Worm (Caenorhabditis elegans) whole organism, late embryonic: ENCODE measurements around the gene coh-1.

Source experiments
- C08G9.2 ChIP-seq: sonication (generic microtip); optimal IDR thresholded peaks from 2 replicates; lab custom pipeline; 2016; ENCODE audit warnings: mild to moderate bottlenecking, missing genetic modification characterization, moderate library complexity, missing compliant biosample characterization
- Y22D7AL.16 ChIP-seq: sonication (generic microtip); optimal IDR thresholded peaks from 2 replicates; lab custom pipeline; 2016; ENCODE audit warnings: missing genetic modification characterization, missing compliant biosample characterization
- ahr-1 ChIP-seq: sonication (generic microtip); optimal IDR thresholded peaks from 2 replicates; lab custom pipeline; 2016; ENCODE audit warnings: missing genetic modification characterization, missing compliant biosample characterization
- ceh-18 ChIP-seq: sonication (generic microtip); optimal IDR thresholded peaks from 2 replicates; lab custom pipeline; 2016; ENCODE audit warnings: missing genetic modification characterization, missing compliant biosample characterization
- ceh-19 ChIP-seq: fragments of 200-800 bp; sonication (Bioruptor generic); optimal IDR thresholded peaks from 2 replicates; lab custom pipeline; 2018; ENCODE audit warnings: mild to moderate bottlenecking, missing genetic modification characterization, missing compliant biosample characterization
- ceh-2 ChIP-seq: sonication (generic microtip); optimal IDR thresholded peaks from 2 replicates; lab custom pipeline; 2016; ENCODE audit warnings: missing genotype, missing genetic modification characterization, missing compliant biosample characterization
- ceh-22 ChIP-seq: sonication (generic microtip); optimal IDR thresholded peaks from 2 replicates; lab custom pipeline; 2017; ENCODE audit warnings: missing biosample characterization, missing genetic modification characterization
- ceh-24 ChIP-seq: sonication (generic microtip); optimal IDR thresholded peaks from 2 replicates; lab custom pipeline; 2016; ENCODE audit warnings: mild to moderate bottlenecking, missing genetic modification characterization, missing compliant biosample characterization
- ceh-30 ChIP-seq: fragments of 150-350 bp; optimal IDR thresholded peaks from 2 replicates; lab custom pipeline; 2014; ENCODE audit warnings: missing biosample characterization, missing genetic modification characterization
- ceh-34 ChIP-seq: sonication (generic microtip); optimal IDR thresholded peaks from 2 replicates; lab custom pipeline; 2016; ENCODE audit warnings: mild to moderate bottlenecking, missing genetic modification characterization, missing compliant biosample characterization
- ceh-45 ChIP-seq: fragments of 200-800 bp; sonication (Bioruptor generic); IDR thresholded peaks from 2 replicates; pipeline ENCODE4 v1.3.6; 2022; ENCODE audit warnings: missing genetic modification reagents, missing genetic modification characterization, missing compliant biosample characterization
- ceh-48 ChIP-seq: sonication (generic microtip); optimal IDR thresholded peaks from 2 replicates; lab custom pipeline; 2016; ENCODE audit warnings: missing genetic modification characterization, inconsistent platforms, missing compliant biosample characterization
- ceh-9 ChIP-seq: sonication (generic microtip); optimal IDR thresholded peaks from 2 replicates; lab custom pipeline; 2016; ENCODE audit warnings: mild to moderate bottlenecking, missing genetic modification characterization, inconsistent platforms, missing compliant biosample characterization
- che-1 ChIP-seq: sonication (generic microtip); optimal IDR thresholded peaks from 2 replicates; lab custom pipeline; 2016; ENCODE audit warnings: mild to moderate bottlenecking, missing genetic modification characterization, missing compliant biosample characterization
- dmd-4 ChIP-seq: sonication (generic microtip); optimal IDR thresholded peaks from 2 replicates; lab custom pipeline; 2016; ENCODE audit warnings: borderline replicate concordance, missing genetic modification characterization, missing compliant biosample characterization
- dve-1 ChIP-seq: sonication (generic microtip); optimal IDR thresholded peaks from 2 replicates; lab custom pipeline; 2017; ENCODE audit warnings: antibody characterized with exemption, mild to moderate bottlenecking, missing genetic modification characterization, missing compliant biosample characterization
- elt-2 ChIP-seq: sonication (generic microtip); optimal IDR thresholded peaks from 2 replicates; lab custom pipeline; 2016; ENCODE audit warnings: missing genetic modification reagents, missing genetic modification characterization, missing compliant biosample characterization
- elt-4 ChIP-seq: sonication (generic microtip); optimal IDR thresholded peaks from 2 replicates; lab custom pipeline; 2016; ENCODE audit warnings: missing genetic modification characterization, missing compliant biosample characterization
- ets-4 ChIP-seq: sonication (generic microtip); optimal IDR thresholded peaks from 2 replicates; lab custom pipeline; 2016; ENCODE audit warnings: missing genetic modification characterization, missing compliant biosample characterization
- eyg-1 ChIP-seq: sonication (generic microtip); optimal IDR thresholded peaks from 2 replicates; lab custom pipeline; 2016; ENCODE audit warnings: missing genotype, missing genetic modification characterization, missing compliant biosample characterization
- gmeb-2 ChIP-seq: sonication (generic microtip); optimal IDR thresholded peaks from 2 replicates; lab custom pipeline; 2016; ENCODE audit warnings: missing genetic modification characterization, inconsistent platforms, missing compliant biosample characterization
- hlh-13 ChIP-seq: fragments of 200-800 bp; sonication (Bioruptor generic); optimal IDR thresholded peaks from 2 replicates; lab custom pipeline; 2018; ENCODE audit warnings: mild to moderate bottlenecking, missing genetic modification characterization, missing compliant biosample characterization
- hlh-15 ChIP-seq: sonication (generic microtip); optimal IDR thresholded peaks from 2 replicates; lab custom pipeline; 2016; ENCODE audit warnings: missing genetic modification characterization, missing compliant biosample characterization
- hlh-8 ChIP-seq: sonication (generic microtip); optimal IDR thresholded peaks from 2 replicates; lab custom pipeline; 2016; ENCODE audit warnings: missing genotype, missing genetic modification characterization, missing compliant biosample characterization
- madf-2 ChIP-seq: sonication (generic microtip); optimal IDR thresholded peaks from 2 replicates; lab custom pipeline; 2017; ENCODE audit warnings: missing genetic modification characterization, missing compliant biosample characterization
- mec-3 ChIP-seq: sonication (generic microtip); optimal IDR thresholded peaks from 2 replicates; lab custom pipeline; 2016; ENCODE audit warnings: borderline replicate concordance, missing genetic modification characterization, missing compliant biosample characterization
- nhr-11 ChIP-seq: fragments of 150-350 bp; optimal IDR thresholded peaks from 2 replicates; lab custom pipeline; 2014; ENCODE audit warnings: missing biosample characterization, missing genetic modification characterization
- nhr-232 ChIP-seq: sonication (generic microtip); optimal IDR thresholded peaks from 2 replicates; lab custom pipeline; 2016; ENCODE audit warnings: missing genetic modification characterization, missing compliant biosample characterization
- npax-4 ChIP-seq: sonication (generic microtip); optimal IDR thresholded peaks from 2 replicates; lab custom pipeline; 2016; ENCODE audit warnings: missing genetic modification characterization, missing compliant biosample characterization
- pax-1 ChIP-seq: fragments of 150-350 bp; optimal IDR thresholded peaks from 2 replicates; lab custom pipeline; 2014; ENCODE audit warnings: missing biosample characterization, missing genetic modification characterization
- pqm-1 ChIP-seq: sonication (generic microtip); optimal IDR thresholded peaks from 2 replicates; lab custom pipeline; 2016; ENCODE audit warnings: missing genetic modification characterization, missing compliant biosample characterization
- ref-2 ChIP-seq: sonication (generic microtip); optimal IDR thresholded peaks from 2 replicates; lab custom pipeline; 2016; ENCODE audit warnings: missing genetic modification characterization, missing compliant biosample characterization
- sdc-2 ChIP-seq: sonication (generic microtip); optimal IDR thresholded peaks from 2 replicates; lab custom pipeline; 2016; ENCODE audit warnings: missing genotype, missing genetic modification characterization, missing compliant biosample characterization
- sox-2 ChIP-seq: fragments of 200-800 bp; sonication (Bioruptor generic); IDR thresholded peaks from 2 replicates; pipeline ENCODE4 v1.3.6; 2022; ENCODE audit warnings: missing genetic modification reagents, missing genetic modification characterization, missing compliant biosample characterization
- sox-4 ChIP-seq: sonication (generic microtip); optimal IDR thresholded peaks from 2 replicates; lab custom pipeline; 2017; ENCODE audit warnings: mild to moderate bottlenecking, missing genetic modification characterization, inconsistent platforms, missing compliant biosample characterization
- tbx-2 ChIP-seq: sonication (generic microtip); optimal IDR thresholded peaks from 2 replicates; lab custom pipeline; 2016; ENCODE audit warnings: missing genetic modification characterization, missing compliant biosample characterization
- tbx-7 ChIP-seq: sonication (generic microtip); optimal IDR thresholded peaks from 2 replicates; lab custom pipeline; 2016; ENCODE audit warnings: missing genotype, missing genetic modification characterization, missing compliant biosample characterization
- unc-55 ChIP-seq: sonication (generic microtip); optimal IDR thresholded peaks from 2 replicates; lab custom pipeline; 2017; ENCODE audit warnings: missing biosample characterization, missing genetic modification reagents, missing genetic modification characterization
- unc-86 ChIP-seq: sonication (generic microtip); optimal IDR thresholded peaks from 2 replicates; lab custom pipeline; 2016; ENCODE audit warnings: missing genetic modification characterization, missing compliant biosample characterization

The coh-1 gene

ce11 chrX:7522595-7522994 is 47.8 kb upstream of the coh-1 start:
- TF ChIP-seq tbx-2 (tag; lab: Kevin White, UChicago), result peak; percentile 4
- TF ChIP-seq elt-4, result no peak
- no peak for TF ChIP-seq dve-1 (tag; lab: Kevin White, UChicago)
- TF ChIP-seq unc-55 (GFP tag; lab: Kevin White, UChicago), result peak; percentile 9

- TF ChIP-seq ceh-48 (tag; lab: Kevin White, UChicago) (no peak), ceh-2 (tag; lab: Kevin White, UChicago) (no peak), ceh-30 (tag; lab: Kevin White, UChicago) (no peak), che-1 (no peak), hlh-8 (tag; lab: Kevin White, UChicago) (no peak), gmeb-2 (tag; lab: Kevin White, UChicago) (no peak), ceh-9 (tag; lab: Kevin White, UChicago) (no peak), ahr-1 (tag; lab: Kevin White, UChicago) (no peak)
These were observed 44.8 kb upstream of the coh-1 start, which contains the start of gene chts-1 for ce11 chrX:7519569-7519968. Gene chts-1 (minus strand): TSS chrX:7519669.

DNA sequence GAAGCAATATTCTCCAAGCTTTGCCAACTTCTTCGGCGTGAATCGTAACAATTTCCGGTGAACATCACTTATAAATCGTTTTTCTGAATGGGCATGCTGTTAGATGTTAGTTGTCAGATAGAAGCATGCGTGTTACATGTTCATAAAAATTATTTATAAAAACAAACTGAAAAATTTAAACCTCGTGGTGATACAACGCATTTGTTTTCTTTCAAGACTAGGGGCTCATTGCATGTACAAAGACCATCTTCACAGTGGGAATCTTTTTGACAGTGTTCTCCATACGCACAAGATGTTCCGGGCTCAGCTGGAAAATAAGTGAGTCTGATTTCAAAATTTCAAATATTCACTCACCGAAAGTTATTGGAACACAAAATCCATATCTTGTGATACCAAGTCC is 37.9 kb upstream of the coh-1 start:
- TF ChIP-seq ceh-18 (no peak), ceh-30 (tag; lab: Kevin White, UChicago) (no peak), ceh-45 (GFP tag; lab: Robert Waterston, UW) (no peak), dmd-4 (no peak), nhr-232 (no peak), mec-3 (no peak), ceh-2 (tag; lab: Kevin White, UChicago) (no peak), unc-55 (GFP tag; lab: Kevin White, UChicago) (no peak), npax-4 (tag; lab: Kevin White, UChicago) (no peak), sox-4 (no peak), C08G9.2 (no peak), tbx-7 (tag; lab: Kevin White, UChicago) (no peak), hlh-8 (tag; lab: Kevin White, UChicago) (no peak), ceh-19 (GFP tag; lab: Kevin White, UChicago) (no peak)

DNA sequence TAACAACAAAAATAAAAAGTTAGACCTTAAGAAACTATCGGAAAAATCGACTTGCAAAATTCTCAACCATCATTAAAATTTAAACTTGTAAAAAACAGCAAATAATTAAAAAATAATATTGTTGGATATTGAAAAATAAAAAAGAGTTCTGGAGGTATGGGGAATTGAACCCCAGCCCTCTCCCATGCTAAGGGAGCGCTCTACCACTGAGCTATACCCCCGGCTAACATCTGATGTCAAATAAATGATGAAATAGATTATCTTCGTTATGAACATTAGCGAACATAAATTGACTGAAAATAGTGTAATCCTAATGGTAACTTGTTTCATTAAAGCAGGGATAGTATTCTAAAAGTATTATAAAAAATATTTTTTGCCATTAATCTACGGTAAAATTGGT is 32.3 kb upstream of the coh-1 start:
- TF ChIP-seq che-1 (no peak), ahr-1 (tag; lab: Kevin White, UChicago) (no peak)

DNA sequence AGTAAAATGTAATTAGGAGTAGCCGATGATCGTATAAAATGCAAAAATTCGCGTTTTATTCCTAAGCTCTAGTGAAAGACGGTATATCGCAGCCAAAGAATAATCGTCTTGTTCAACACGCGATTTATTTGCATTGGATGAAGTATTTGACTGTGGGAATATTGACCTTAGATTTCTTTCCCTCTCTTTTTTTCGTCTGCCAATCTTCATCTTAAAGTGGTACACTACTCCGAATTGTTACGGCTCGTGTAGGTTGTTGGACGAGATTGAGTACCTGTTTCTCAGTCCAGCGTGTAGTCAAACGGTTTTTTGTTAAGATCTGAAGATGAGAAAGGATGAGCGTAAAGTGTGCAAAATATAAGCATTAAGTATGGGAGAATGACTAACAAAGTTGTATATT is 31.7 kb upstream of the coh-1 start, which contains the start of gene lgc-11:
Gene lgc-11, minus strand, starts transcription at position 101 of the 400 bp plus-strand sequence.
- no peak for TF ChIP-seq ceh-18
- no peak for TF ChIP-seq sdc-2 (tag; lab: Kevin White, UChicago)
- no peak for TF ChIP-seq elt-2 (tag; lab: Kevin White, UChicago)
- TF ChIP-seq ceh-9 (tag; lab: Kevin White, UChicago), result no peak
- TF ChIP-seq ref-2 (tag; lab: Kevin White, UChicago), result no peak
- TF ChIP-seq hlh-15 (tag; lab: Kevin White, UChicago), result no peak
- no peak for TF ChIP-seq pqm-1 (tag; lab: Kevin White, UChicago)
- no peak for TF ChIP-seq elt-4
- no peak for TF ChIP-seq ceh-48 (tag; lab: Kevin White, UChicago)
- no peak for TF ChIP-seq pax-1 (tag; lab: Kevin White, UChicago)
- TF ChIP-seq nhr-11, result no peak
- TF ChIP-seq madf-2, result no peak
- no peak for TF ChIP-seq sox-2 (GFP tag; lab: Robert Waterston, UW)
- no peak for TF ChIP-seq C08G9.2
- no peak for TF ChIP-seq hlh-13
- TF ChIP-seq ets-4 (tag; lab: Kevin White, UChicago), result no peak

- TF ChIP-seq tbx-2 (tag; lab: Kevin White, UChicago) (no peak), unc-55 (GFP tag; lab: Kevin White, UChicago) (no peak), eyg-1 (tag; lab: Kevin White, UChicago) (no peak), ceh-34 (tag; lab: Kevin White, UChicago) (no peak), ceh-22 (tag; lab: Kevin White, UChicago) (no peak), sox-4 (no peak), gmeb-2 (tag; lab: Kevin White, UChicago) (no peak), nhr-232 (no peak), Y22D7AL.16 (tag; lab: Kevin White, UChicago) (no peak), ceh-24 (no peak), unc-86 (tag; lab: Kevin White, UChicago) (no peak), tbx-7 (tag; lab: Kevin White, UChicago) (no peak)
These were observed 28.0 kb upstream of the coh-1 start, which contains the start of gene F48E3.6 for ce11 chrX:7502807-7503206. Gene F48E3.6 (minus strand): TSS chrX:7502907.
